Fruit fly (Drosophila melanogaster) Kc167 (cell line): ENCODE data around the gene CG42249.

Experiments used
- h ChIP-seq: fragments of >200 bp; optimal IDR thresholded peaks from 3 replicates; lab custom pipeline; 2018; ENCODE audit warnings: missing external identifiers
- psq ChIP-seq: fragments of >200 bp; optimal IDR thresholded peaks from 2 replicates; lab custom pipeline; 2017; ENCODE audit warnings: missing external identifiers

DNA sequence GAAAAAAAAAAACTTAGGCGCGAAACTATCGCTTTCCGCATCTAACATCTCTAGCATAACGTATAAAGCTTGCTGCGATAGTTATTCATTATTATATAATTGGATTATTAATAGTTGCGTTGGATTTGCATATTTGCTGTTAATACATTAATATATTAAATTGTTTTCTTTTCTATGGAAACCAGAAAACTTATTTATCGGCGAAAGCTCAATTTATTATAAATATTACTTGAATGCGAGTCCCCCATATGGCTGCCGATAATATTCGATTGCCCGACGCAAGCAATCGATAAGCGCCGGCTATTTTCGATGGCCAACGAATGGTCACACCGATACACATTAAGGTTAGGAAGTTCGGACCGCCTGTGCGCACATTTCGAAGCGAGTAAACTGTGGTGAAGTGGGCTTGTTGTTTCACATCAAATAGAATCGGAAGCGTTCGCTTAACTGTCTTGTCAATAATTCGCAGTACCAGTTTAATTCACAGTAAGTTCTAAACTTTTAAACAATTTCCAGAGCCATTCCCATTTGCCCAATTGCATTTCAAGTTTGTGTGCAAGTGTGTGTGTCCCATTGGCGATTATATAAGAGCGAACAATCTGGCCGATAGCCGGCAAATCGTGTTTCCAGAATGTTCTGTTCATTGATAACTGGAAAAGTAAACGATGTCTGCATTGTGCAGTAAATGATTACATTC lies 12.2 kb downstream of the CG42249 start, which contains the start of gene Hsp60A:
- TF ChIP-seq h (lab: Kevin White, UChicago): no peak
- TF ChIP-seq psq: peak; percentile 75
